Worm (Caenorhabditis elegans) whole organism, young adult: Measurements from ENCODE around the gene B0524.6.

Experiments
- F33H1.4 ChIP-seq: fragments of 200-800 bp; sonication (Bioruptor generic); IDR thresholded peaks from 2 replicates; pipeline ENCODE4 v1.3.6; 2022; ENCODE audit warnings: missing genetic modification reagents, missing genetic modification characterization, missing compliant biosample characterization
- F57A8.1 ChIP-seq: fragments of 200-800 bp; sonication (Bioruptor generic); optimal IDR thresholded peaks from 2 replicates; lab custom pipeline; 2018; ENCODE audit warnings: mild to moderate bottlenecking, missing genetic modification characterization, moderate library complexity, missing compliant biosample characterization
- K11D2.4 ChIP-seq: fragments of 200-800 bp; sonication (Bioruptor generic); IDR thresholded peaks from 2 replicates; pipeline ENCODE4 v1.3.6; 2022; ENCODE audit warnings: missing genetic modification reagents, missing genetic modification characterization, missing compliant biosample characterization
- T26A5.8 ChIP-seq: sonication (generic microtip); optimal IDR thresholded peaks from 2 replicates; lab custom pipeline; 2016; ENCODE audit warnings: missing genetic modification characterization, missing compliant biosample characterization
- Y53F4B.3 ChIP-seq: fragments of 200-800 bp; sonication (Bioruptor generic); IDR thresholded peaks from 2 replicates; pipeline ENCODE4 v1.3.6; 2022; ENCODE audit warnings: missing genetic modification reagents, missing genetic modification characterization, missing compliant biosample characterization
- Y67H2A.10 ChIP-seq: fragments of 200-800 bp; sonication (Bioruptor generic); conservative IDR thresholded peaks from 2 replicates; pipeline ENCODE4 v1.3.6; 2022; ENCODE audit warnings: missing genetic modification reagents, missing genetic modification characterization, missing compliant biosample characterization
- Y95B8A.8 ChIP-seq: fragments of 200-800 bp; sonication (Bioruptor generic); IDR thresholded peaks from 2 replicates; pipeline ENCODE4 v1.3.6; 2022; ENCODE audit warnings: missing genetic modification reagents, missing genetic modification characterization, missing compliant biosample characterization
- ZK185.1 ChIP-seq: sonication (generic microtip); optimal IDR thresholded peaks from 2 replicates; lab custom pipeline; 2016; ENCODE audit warnings: mild to moderate bottlenecking, missing genetic modification characterization, missing compliant biosample characterization; ENCODE audit not compliant: poor library complexity, severe bottlenecking
- athp-1 ChIP-seq: sonication (generic microtip); optimal IDR thresholded peaks from 2 replicates; lab custom pipeline; 2017; ENCODE audit warnings: mild to moderate bottlenecking, missing genetic modification characterization, missing compliant biosample characterization
- attf-6 ChIP-seq: fragments of 200-800 bp; sonication (Bioruptor generic); IDR thresholded peaks from 2 replicates; pipeline ENCODE4 v1.3.6; 2022; ENCODE audit warnings: missing genetic modification reagents, missing genetic modification characterization, missing compliant biosample characterization
- cebp-1 ChIP-seq, 2 experiments: fragments of 200-800 bp in 1 of 2; sonication (Bioruptor generic) in 1 of 2; sonication (generic microtip) in 1 of 2; IDR thresholded peaks in 1 of 2; optimal IDR thresholded peaks in 1 of 2; 2 replicates each; pipeline versions ENCODE4 v1.3.6 to Lab custom; 2017 to 2022; ENCODE audit warnings: missing compliant biosample characterization in 2 of 2, missing genetic modification characterization in 2 of 2, mild to moderate bottlenecking in 1 of 2, missing genetic modification reagents in 1 of 2, moderate library complexity in 1 of 2
- ceh-100 ChIP-seq: fragments of 200-800 bp; sonication (Bioruptor generic); IDR thresholded peaks from 2 replicates; pipeline ENCODE4 v1.3.6; 2022; ENCODE audit warnings: missing genetic modification reagents, missing genetic modification characterization, missing compliant biosample characterization
- ceh-27 ChIP-seq: fragments of 200-800 bp; sonication (Bioruptor generic); optimal IDR thresholded peaks from 2 replicates; lab custom pipeline; 2018; ENCODE audit warnings: mild to moderate bottlenecking, missing genetic modification characterization, moderate library complexity, missing compliant biosample characterization
- ceh-40 ChIP-seq: fragments of 200-800 bp; sonication (Bioruptor generic); IDR thresholded peaks from 2 replicates; pipeline ENCODE4 v1.3.6; 2022; ENCODE audit warnings: missing genetic modification characterization, missing compliant biosample characterization
- die-1 ChIP-seq: sonication (generic microtip); optimal IDR thresholded peaks from 2 replicates; lab custom pipeline; 2016; ENCODE audit warnings: missing genotype, mild to moderate bottlenecking, missing genetic modification characterization, missing compliant biosample characterization
- dox-1 ChIP-seq: fragments of 200-800 bp; sonication (Bioruptor generic); IDR thresholded peaks from 2 replicates; pipeline ENCODE4 v1.3.6; 2022; ENCODE audit warnings: missing genetic modification reagents, missing genetic modification characterization, missing compliant biosample characterization
- egrh-3 ChIP-seq: fragments of 200-800 bp; sonication (Bioruptor generic); IDR thresholded peaks from 2 replicates; pipeline ENCODE4 v1.3.6; 2022; ENCODE audit warnings: missing genetic modification reagents, missing genetic modification characterization, missing compliant biosample characterization
- hlh-12 ChIP-seq: sonication (generic microtip); optimal IDR thresholded peaks from 2 replicates; lab custom pipeline; 2016; ENCODE audit warnings: missing genetic modification characterization, missing compliant biosample characterization
- hlh-26 ChIP-seq: fragments of 200-800 bp; sonication (Bioruptor generic); conservative IDR thresholded peaks from 2 replicates; pipeline ENCODE4 v1.3.6; 2022; ENCODE audit warnings: missing genetic modification reagents, missing genetic modification characterization, missing compliant biosample characterization
- hmg-1.2 ChIP-seq: fragments of 200-800 bp; sonication (Bioruptor generic); IDR thresholded peaks from 2 replicates; pipeline ENCODE4 v1.3.6; 2022; ENCODE audit warnings: missing genetic modification reagents, missing genetic modification characterization, missing compliant biosample characterization
- hsf-1 ChIP-seq: fragments of 200-800 bp; sonication (Bioruptor generic); IDR thresholded peaks from 2 replicates; pipeline ENCODE4 v1.3.6; 2022; ENCODE audit warnings: missing genetic modification reagents, missing genetic modification characterization, missing compliant biosample characterization
- lin-26 ChIP-seq: fragments of 200-800 bp; sonication (Bioruptor generic); IDR thresholded peaks from 2 replicates; pipeline ENCODE4 v1.3.6; 2022; ENCODE audit warnings: missing genetic modification reagents, missing genetic modification characterization, missing compliant biosample characterization
- lin-54 ChIP-seq: fragments of 200-800 bp; sonication (Bioruptor generic); optimal IDR thresholded peaks from 2 replicates; lab custom pipeline; 2018; ENCODE audit warnings: mild to moderate bottlenecking, missing genetic modification characterization, missing compliant biosample characterization
- lsl-1 ChIP-seq: fragments of 200-800 bp; sonication (Bioruptor generic); optimal IDR thresholded peaks from 2 replicates; lab custom pipeline; 2018; ENCODE audit warnings: mild to moderate bottlenecking, missing genetic modification characterization, moderate library complexity, missing compliant biosample characterization
- lsy-27 ChIP-seq: sonication (generic microtip); optimal IDR thresholded peaks from 2 replicates; lab custom pipeline; 2017; ENCODE audit warnings: missing genetic modification characterization, mild to moderate bottlenecking, missing compliant biosample characterization, antibody characterized with exemption, missing genotype, borderline replicate concordance; ENCODE audit not compliant: insufficient read depth
- madf-10 ChIP-seq: sonication (generic microtip); optimal IDR thresholded peaks from 2 replicates; lab custom pipeline; 2016; ENCODE audit warnings: mild to moderate bottlenecking, missing genetic modification characterization, missing compliant biosample characterization
- nhr-120 ChIP-seq: fragments of 200-800 bp; sonication (Bioruptor generic); IDR thresholded peaks from 2 replicates; pipeline ENCODE4 v1.3.6; 2022; ENCODE audit warnings: missing genetic modification characterization, missing compliant biosample characterization
- nhr-27 ChIP-seq: fragments of 200-800 bp; sonication (Bioruptor generic); optimal IDR thresholded peaks from 2 replicates; lab custom pipeline; 2018; ENCODE audit warnings: mild to moderate bottlenecking, missing genetic modification characterization, moderate library complexity, missing compliant biosample characterization
- repo-1 ChIP-seq: sonication (generic microtip); optimal IDR thresholded peaks from 2 replicates; lab custom pipeline; 2017; ENCODE audit warnings: mild to moderate bottlenecking, missing genetic modification characterization, missing compliant biosample characterization
- sea-2 ChIP-seq: fragments of 200-800 bp; sonication (Bioruptor generic); IDR thresholded peaks from 2 replicates; pipeline ENCODE4 v1.3.6; 2022; ENCODE audit warnings: missing genetic modification characterization, missing compliant biosample characterization
- snpc-3.4 ChIP-seq: sonication (generic microtip); optimal IDR thresholded peaks from 2 replicates; lab custom pipeline; 2017; ENCODE audit warnings: missing genetic modification characterization, mild to moderate bottlenecking, missing compliant biosample characterization, antibody characterized with exemption, moderate library complexity, missing genotype, missing genetic modification reagents
- somi-1 ChIP-seq: fragments of 200-800 bp; sonication (Bioruptor generic); optimal IDR thresholded peaks from 2 replicates; lab custom pipeline; 2018; ENCODE audit warnings: mild to moderate bottlenecking, missing genetic modification characterization, missing compliant biosample characterization
- unc-130 ChIP-seq: sonication (generic microtip); optimal IDR thresholded peaks from 2 replicates; lab custom pipeline; 2016; ENCODE audit warnings: missing genetic modification reagents, missing genetic modification characterization, missing compliant biosample characterization
- zfh-2 ChIP-seq: fragments of 200-800 bp; sonication (Bioruptor generic); conservative IDR thresholded peaks from 2 replicates; pipeline ENCODE4 v1.3.6; 2022; ENCODE audit warnings: missing genetic modification reagents, missing genetic modification characterization, missing compliant biosample characterization
- ztf-6 ChIP-seq: fragments of 200-800 bp; sonication (Bioruptor generic); IDR thresholded peaks from 2 replicates; pipeline ENCODE4 v1.3.6; 2022; ENCODE audit warnings: missing genetic modification reagents, missing genetic modification characterization, missing compliant biosample characterization

The B0524.6 gene

DNA sequence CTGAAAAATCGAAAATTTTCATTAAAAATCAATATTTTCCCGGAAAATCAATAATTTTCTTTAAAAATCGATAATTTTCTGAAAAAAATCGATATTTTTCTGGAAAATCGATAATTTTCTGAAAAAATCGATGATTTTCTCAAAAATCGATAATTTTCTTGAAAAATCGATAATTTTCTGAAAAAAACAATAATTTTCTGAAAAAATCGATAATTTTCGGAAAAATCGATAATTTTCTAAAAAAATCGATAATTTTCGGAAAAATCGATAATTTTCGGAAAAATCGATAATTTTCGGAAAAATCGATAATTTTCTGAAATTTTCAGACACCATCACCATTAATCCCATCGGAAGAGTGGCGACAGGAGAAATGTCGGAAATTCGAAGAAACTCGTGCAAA, 26.5 kb downstream of the B0524.6 start:
- TF ChIP-seq ZK185.1 = no peak
- TF ChIP-seq T26A5.8 (tag; lab: Kevin White, UChicago) = no peak
- TF ChIP-seq snpc-3.4 (tag; lab: Kevin White, UChicago) = no peak
- TF ChIP-seq somi-1 (GFP tag; lab: Kevin White, UChicago) = no peak
- no peak for TF ChIP-seq Y67H2A.10 (GFP tag; lab: Robert Waterston, UW)
- TF ChIP-seq hlh-12 (tag; lab: Kevin White, UChicago) = no peak
- TF ChIP-seq F57A8.1 = no peak
- TF ChIP-seq egrh-3 (GFP tag; lab: Robert Waterston, UW) = no peak
- no peak for TF ChIP-seq athp-1 (tag; lab: Kevin White, UChicago)
- no peak for TF ChIP-seq attf-6 (GFP tag; lab: Robert Waterston, UW)
- no peak for TF ChIP-seq nhr-120 (GFP tag; lab: Robert Waterston, UW)

ce11 chrIII:1878065-1878464, 27.4 kb downstream of the B0524.6 start, which contains the start of gene smi-1:
Gene smi-1 (plus strand): TSS chrIII:1878365.
- TF ChIP-seq zfh-2 (GFP tag; lab: Robert Waterston, UW) = 0 out of 2 replicates have a peak, but pooled peaks have one; percentile 18
- TF ChIP-seq Y95B8A.8 (GFP tag; lab: Robert Waterston, UW) = no peak

DNA sequence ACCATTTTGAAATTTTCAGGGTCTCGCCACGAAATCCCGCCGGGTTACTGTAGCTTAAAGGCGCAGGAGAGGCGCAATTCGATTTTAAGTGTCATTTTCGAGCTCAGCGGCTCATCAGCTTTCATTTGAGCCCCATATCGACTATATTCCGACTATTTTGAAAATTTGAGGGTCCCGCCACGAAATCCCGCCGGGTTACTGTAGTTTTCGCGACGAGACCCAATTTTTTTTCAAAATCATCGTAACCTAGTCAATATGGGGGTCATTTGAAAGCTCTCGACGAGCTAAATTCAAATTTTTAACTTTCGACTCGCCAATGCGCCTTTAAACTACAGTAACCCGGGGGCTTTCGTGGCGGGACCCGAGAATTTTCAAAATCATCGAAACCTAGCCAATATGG, 28.3 kb downstream of the B0524.6 start:
- TF ChIP-seq F33H1.4 (GFP tag; lab: Robert Waterston, UW) (peak; percentile 69), ztf-6 (GFP tag; lab: Robert Waterston, UW) (no peak), ceh-40 (GFP tag; lab: Robert Waterston, UW) (no peak), hmg-1.2 (GFP tag; lab: Robert Waterston, UW) (0 out of 2 replicates have a peak, but pooled peaks have one; percentile 8), sea-2 (GFP tag; lab: Robert Waterston, UW) (no peak), hlh-26 (GFP tag; lab: Robert Waterston, UW) (no peak), lsl-1 (GFP tag; lab: Kevin White, UChicago) (peak; percentile 59), cebp-1 (GFP tag; IDR thresholded peaks at IDR 0.05; lab: Robert Waterston, UW) (no peak), cebp-1 (tag; optimal IDR thresholded peaks at IDR 0.05; lab: Kevin White, UChicago) (peak; percentile 0), die-1 (tag; lab: Kevin White, UChicago) (no peak), dox-1 (GFP tag; lab: Robert Waterston, UW) (0 out of 2 replicates have a peak, but pooled peaks have one; percentile 18), lin-26 (GFP tag; lab: Robert Waterston, UW) (0 out of 2 replicates have a peak, but pooled peaks have one; percentile 15)

DNA sequence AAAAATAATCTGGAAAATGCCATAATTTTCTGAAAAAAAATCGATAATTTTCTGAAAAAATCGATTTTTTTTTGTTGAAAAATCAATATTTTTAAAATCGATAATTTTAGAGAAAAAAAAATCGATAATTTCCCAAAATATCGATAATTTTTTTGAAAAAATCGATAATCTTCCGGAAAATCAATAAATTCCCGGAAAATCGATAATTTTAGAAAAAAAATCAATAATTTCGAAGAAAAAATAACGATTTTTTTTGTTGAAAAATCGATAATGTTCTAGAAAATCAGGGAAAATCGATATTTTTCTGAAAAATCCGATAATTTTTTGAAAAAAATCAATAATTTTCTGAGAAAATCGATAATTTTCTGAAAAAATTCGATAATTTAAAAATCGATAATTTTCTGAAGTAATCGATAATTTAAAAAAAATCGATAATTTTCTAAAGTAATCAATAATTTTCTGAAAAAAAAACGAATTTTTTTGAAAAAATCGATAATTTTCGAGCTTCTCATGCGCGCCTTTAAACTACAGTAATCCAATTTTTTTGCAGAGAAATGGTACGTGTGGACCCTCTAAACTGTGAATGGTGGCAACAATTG, 29.1 kb downstream of the B0524.6 start:
- no peak for TF ChIP-seq cebp-1 (GFP tag; IDR thresholded peaks at IDR 0.05; lab: Robert Waterston, UW)
- no peak for TF ChIP-seq cebp-1 (tag; optimal IDR thresholded peaks at IDR 0.05; lab: Kevin White, UChicago)
- TF ChIP-seq K11D2.4 (GFP tag; lab: Robert Waterston, UW) = no peak
- TF ChIP-seq ceh-40 (GFP tag; lab: Robert Waterston, UW) = no peak
- no peak for TF ChIP-seq hsf-1 (GFP tag; lab: Robert Waterston, UW)
- TF ChIP-seq ceh-100 = no peak
- TF ChIP-seq ceh-27 (GFP tag; lab: Kevin White, UChicago) = no peak
- no peak for TF ChIP-seq lsy-27 (tag; lab: Kevin White, UChicago)
- TF ChIP-seq repo-1 (tag; lab: Kevin White, UChicago) = no peak
- no peak for TF ChIP-seq nhr-27 (tag; lab: Kevin White, UChicago)
- no peak for TF ChIP-seq lin-54 (GFP tag; lab: Kevin White, UChicago)
- no peak for TF ChIP-seq unc-130 (GFP tag; lab: Kevin White, UChicago)
- TF ChIP-seq madf-10 = no peak
- no peak for TF ChIP-seq Y53F4B.3 (GFP tag; lab: Robert Waterston, UW)
